Fruit fly (Drosophila melanogaster) whole organism, embryonic: ENCODE results near the gene Myo31DF.
A peak's percentile ranks its signal among the peaks of the same experiment; 100 is the strongest.

Source experiments
- Awh ChIP-seq: fragments of 200-800 bp; sonication (Bioruptor generic); IDR thresholded peaks from 2 replicates; pipeline ENCODE4, ENCODE4 v1.3.6; 2022; ENCODE audit warnings: missing biosample characterization, missing genetic modification characterization
- BEAF-32 ChIP-seq: fragments of 200-800 bp; sonication (Bioruptor generic); optimal IDR thresholded peaks from 3 replicates; lab custom pipeline; 2017; ENCODE audit warnings: missing biosample characterization, missing genetic modification characterization, mild to moderate bottlenecking, moderate library complexity, missing genetic modification reagents
- CG10274 ChIP-seq: fragments of 200-800 bp; sonication (Bioruptor generic); optimal IDR thresholded peaks from 3 replicates; lab custom pipeline; 2017; ENCODE audit warnings: missing biosample characterization, mild to moderate bottlenecking, missing genetic modification characterization
- CG10565 ChIP-seq: fragments of 200-800 bp; sonication (Bioruptor generic); optimal IDR thresholded peaks from 3 replicates; lab custom pipeline; 2016; ENCODE audit warnings: missing biosample characterization, mild to moderate bottlenecking, missing genetic modification characterization
- CG11560 ChIP-seq: fragments of 200-800 bp; sonication (Bioruptor generic); IDR thresholded peaks from 3 replicates; pipeline ENCODE4 v1.3.6; 2022; ENCODE audit warnings: missing biosample characterization, missing genetic modification characterization
- CG1233 ChIP-seq: fragments of 200-800 bp; sonication (Bioruptor generic); optimal IDR thresholded peaks from 4 replicates; lab custom pipeline; 2018; ENCODE audit warnings: missing biosample characterization, mild to moderate bottlenecking, missing genetic modification characterization
- CG13296 ChIP-seq: fragments of 200-800 bp; sonication (Bioruptor generic); optimal IDR thresholded peaks from 3 replicates; lab custom pipeline; 2018; ENCODE audit warnings: missing biosample characterization, mild to moderate bottlenecking, missing genetic modification characterization
- CG13424 ChIP-seq: fragments of 200-800 bp; sonication (Bioruptor generic); optimal IDR thresholded peaks from 2 replicates; lab custom pipeline; 2019; ENCODE audit warnings: missing biosample characterization, mild to moderate bottlenecking, missing genetic modification characterization, moderate library complexity
- CG14667 ChIP-seq: fragments of 200-800 bp; sonication (Bioruptor generic); IDR thresholded peaks from 2 replicates; pipeline ENCODE4 v1.3.6; 2022; ENCODE audit warnings: missing biosample characterization, missing genetic modification characterization
- CG15514 ChIP-seq: fragments of 200-800 bp; sonication (Bioruptor generic); optimal IDR thresholded peaks from 3 replicates; lab custom pipeline; 2017; ENCODE audit warnings: missing biosample characterization, missing genetic modification characterization, mild to moderate bottlenecking, moderate library complexity, missing genetic modification reagents
- CG17186 ChIP-seq: fragments of 200-800 bp; sonication (Bioruptor generic); optimal IDR thresholded peaks from 3 replicates; lab custom pipeline; 2017; ENCODE audit warnings: missing biosample characterization, missing genetic modification reagents, missing genetic modification characterization
- CG17568 ChIP-seq: fragments of 200-800 bp; sonication (Bioruptor generic); optimal IDR thresholded peaks from 2 replicates; lab custom pipeline; 2018; ENCODE audit warnings: missing biosample characterization, mild to moderate bottlenecking, missing genetic modification characterization, moderate library complexity
- CG17802 ChIP-seq: fragments of 200-800 bp; sonication (Bioruptor generic); optimal IDR thresholded peaks from 2 replicates; lab custom pipeline; 2018; ENCODE audit warnings: missing biosample characterization, mild to moderate bottlenecking, missing genetic modification characterization, moderate library complexity
- CG18011 ChIP-seq: fragments of 200-800 bp; sonication (Bioruptor generic); optimal IDR thresholded peaks from 2 replicates; lab custom pipeline; 2017; ENCODE audit warnings: missing biosample characterization, missing genetic modification characterization, mild to moderate bottlenecking, moderate library complexity, missing genotype
- CG18262 ChIP-seq: fragments of 200-800 bp; optimal IDR thresholded peaks from 3 replicates; lab custom pipeline; 2019; ENCODE audit warnings: missing biosample characterization, mild to moderate bottlenecking, missing genetic modification characterization, moderate library complexity
- CG2116 ChIP-seq: fragments of 200-800 bp; sonication (Bioruptor generic); optimal IDR thresholded peaks from 3 replicates; lab custom pipeline; 2018; ENCODE audit warnings: missing biosample characterization, mild to moderate bottlenecking, missing genetic modification characterization
- CG2889 ChIP-seq: fragments of 200-800 bp; sonication (Bioruptor generic); IDR thresholded peaks from 3 replicates; pipeline ENCODE4 v1.3.6; 2022; ENCODE audit warnings: missing biosample characterization, missing genetic modification characterization
- CG30020 ChIP-seq: fragments of 200-800 bp; optimal IDR thresholded peaks from 2 replicates; lab custom pipeline; 2019; ENCODE audit warnings: missing biosample characterization, mild to moderate bottlenecking, missing genetic modification characterization, moderate library complexity
- CG3407 ChIP-seq: fragments of 200-800 bp; sonication (Bioruptor generic); optimal IDR thresholded peaks from 2 replicates; lab custom pipeline; 2018; ENCODE audit warnings: missing biosample characterization, mild to moderate bottlenecking, missing genetic modification characterization
- CG43689 ChIP-seq: fragments of 200-800 bp; sonication (Bioruptor generic); IDR thresholded peaks from 2 replicates; pipeline ENCODE4 v1.3.6; 2022; ENCODE audit warnings: missing biosample characterization, missing genetic modification characterization
- CG4404 ChIP-seq: fragments of 200-800 bp; sonication (Bioruptor generic); IDR thresholded peaks from 2 replicates; pipeline ENCODE4 v1.3.6; 2022; ENCODE audit warnings: missing biosample characterization, missing genetic modification characterization
- CG8290 ChIP-seq, 3 experiments: fragments of 200-800 bp; sonication (Bioruptor generic); optimal IDR thresholded peaks; 2 replicates each; lab custom pipeline; 2016 to 2019; ENCODE audit warnings: missing biosample characterization in 3 of 3, missing genetic modification characterization in 3 of 3, mild to moderate bottlenecking in 2 of 3, moderate library complexity in 1 of 3
- CG8359 ChIP-seq: fragments of 200-800 bp; sonication (Bioruptor generic); optimal IDR thresholded peaks from 2 replicates; lab custom pipeline; 2017; ENCODE audit warnings: missing biosample characterization, mild to moderate bottlenecking, missing genetic modification characterization, borderline replicate concordance
- CG8944 ChIP-seq: fragments of 200-800 bp; sonication (Bioruptor generic); optimal IDR thresholded peaks from 3 replicates; lab custom pipeline; 2016; ENCODE audit warnings: missing biosample characterization, missing genetic modification characterization
- D ChIP-seq, 2 experiments: fragments of 200-800 bp in 1 of 2; fragments of >200 bp in 1 of 2; sonication (Bioruptor generic) in 1 of 2; optimal IDR thresholded peaks; 2 replicates in 1 of 2; 3 replicates in 1 of 2; lab custom pipeline; 2017; ENCODE audit warnings: mild to moderate bottlenecking in 1 of 2, missing biosample characterization in 1 of 2, missing genetic modification characterization in 1 of 2, missing genetic modification reagents in 1 of 2
- Ets97D ChIP-seq: fragments of 200-800 bp; sonication (Bioruptor generic); optimal IDR thresholded peaks from 3 replicates; lab custom pipeline; 2016; ENCODE audit warnings: missing biosample characterization, missing genetic modification characterization
- HHEX ChIP-seq: fragments of 200-800 bp; sonication (Bioruptor generic); optimal IDR thresholded peaks from 3 replicates; lab custom pipeline; 2017; ENCODE audit warnings: missing biosample characterization, mild to moderate bottlenecking, missing genetic modification characterization, missing genetic modification reagents
- Hand ChIP-seq: fragments of 200-800 bp; sonication (Bioruptor generic); optimal IDR thresholded peaks from 2 replicates; lab custom pipeline; 2017; ENCODE audit warnings: mild to moderate bottlenecking, missing biosample characterization, missing genetic modification reagents, missing genetic modification characterization
- HmgZ ChIP-seq: fragments of 200-800 bp; sonication (Bioruptor generic); optimal IDR thresholded peaks from 2 replicates; lab custom pipeline; 2018; ENCODE audit warnings: missing biosample characterization, mild to moderate bottlenecking, missing genetic modification characterization
- Lim3 ChIP-seq: fragments of 200-800 bp; sonication (Bioruptor generic); IDR thresholded peaks from 2 replicates; pipeline ENCODE4 v1.3.6; 2022; ENCODE audit warnings: missing biosample characterization, missing genetic modification characterization
- MBD-R2 ChIP-seq: fragments of 200-800 bp; sonication (Bioruptor generic); IDR thresholded peaks from 2 replicates; pipeline ENCODE4 v1.3.6; 2022; ENCODE audit warnings: missing biosample characterization, missing genetic modification characterization
- Mad ChIP-seq: fragments of 200-800 bp; sonication (Bioruptor generic); optimal IDR thresholded peaks from 2 replicates; lab custom pipeline; 2016; ENCODE audit warnings: missing biosample characterization, missing genetic modification characterization
- Myb ChIP-seq: fragments of 200-800 bp; sonication (Bioruptor generic); optimal IDR thresholded peaks from 2 replicates; lab custom pipeline; 2016; ENCODE audit warnings: missing biosample characterization, missing genetic modification characterization
- Side ChIP-seq: fragments of 200-800 bp; sonication (Bioruptor generic); optimal IDR thresholded peaks from 2 replicates; lab custom pipeline; 2016; ENCODE audit warnings: missing biosample characterization, missing genetic modification characterization
- TFAM ChIP-seq: fragments of 200-800 bp; sonication (Bioruptor generic); optimal IDR thresholded peaks from 2 replicates; lab custom pipeline; 2017; ENCODE audit warnings: missing biosample characterization, missing genetic modification characterization, inconsistent platforms
- ac ChIP-seq: fragments of 200-800 bp; sonication (Bioruptor generic); optimal IDR thresholded peaks from 3 replicates; lab custom pipeline; 2017; ENCODE audit warnings: missing biosample characterization, mild to moderate bottlenecking, missing genetic modification characterization
- bowl ChIP-seq: fragments of 200-800 bp; sonication (Bioruptor generic); IDR thresholded peaks from 2 replicates; pipeline ENCODE4 v1.3.6; 2022; ENCODE audit warnings: missing biosample characterization, missing genetic modification characterization
- mirr ChIP-seq: fragments of 200-800 bp; sonication (Bioruptor generic); optimal IDR thresholded peaks from 3 replicates; lab custom pipeline; 2018; ENCODE audit warnings: missing biosample characterization, mild to moderate bottlenecking, missing genetic modification characterization
- mld ChIP-seq: fragments of 200-800 bp; sonication (Bioruptor generic); IDR thresholded peaks from 3 replicates; pipeline ENCODE4 v1.3.6; 2022; ENCODE audit warnings: missing biosample characterization, missing genetic modification characterization; ENCODE audit not compliant: partially characterized antibody
- org-1 ChIP-seq: fragments of 200-800 bp; sonication (Bioruptor generic); optimal IDR thresholded peaks from 2 replicates; lab custom pipeline; 2017; ENCODE audit warnings: missing biosample characterization, missing genetic modification characterization
- pho ChIP-seq: fragments of 200-800 bp; sonication (Bioruptor generic); optimal IDR thresholded peaks from 2 replicates; lab custom pipeline; 2016; ENCODE audit warnings: missing biosample characterization, missing genetic modification characterization
- pros ChIP-seq: fragments of 200-800 bp; sonication (Bioruptor generic); optimal IDR thresholded peaks from 3 replicates; lab custom pipeline; 2019; ENCODE audit warnings: missing biosample characterization, mild to moderate bottlenecking, missing genetic modification characterization, moderate library complexity
- rib ChIP-seq: fragments of 200-800 bp; sonication (Bioruptor generic); IDR thresholded peaks from 2 replicates; pipeline ENCODE4 v1.3.6; 2022; ENCODE audit warnings: missing biosample characterization, missing genetic modification characterization
- sens ChIP-seq: fragments of 200-800 bp; sonication (Bioruptor generic); peaks from one replicate; lab custom pipeline; 2016; ENCODE audit warnings: missing biosample characterization, missing genetic modification characterization
- slbo ChIP-seq: fragments of 200-800 bp; sonication (Bioruptor generic); IDR thresholded peaks from 2 replicates; pipeline ENCODE4 v1.3.6; 2022; ENCODE audit warnings: missing biosample characterization, missing genetic modification characterization
- tll ChIP-seq, 2 experiments: fragments of 200-800 bp in 1 of 2; fragments of >200 bp in 1 of 2; sonication (Bioruptor generic) in 1 of 2; optimal IDR thresholded peaks; 2 replicates each; lab custom pipeline; 2017 to 2019; ENCODE audit warnings: missing biosample characterization in 2 of 2, missing genetic modification characterization in 2 of 2, mild to moderate bottlenecking in 1 of 2, moderate library complexity in 1 of 2
- trh ChIP-seq: fragments of 200-800 bp; sonication (Bioruptor generic); optimal IDR thresholded peaks from 2 replicates; lab custom pipeline; 2016; ENCODE audit warnings: missing biosample characterization, missing genetic modification characterization
- vfl ChIP-seq: fragments of 200-800 bp; sonication (Bioruptor generic); optimal IDR thresholded peaks from 2 replicates; lab custom pipeline; 2016; ENCODE audit warnings: missing biosample characterization, missing genetic modification characterization

The Myo31DF gene

DNA sequence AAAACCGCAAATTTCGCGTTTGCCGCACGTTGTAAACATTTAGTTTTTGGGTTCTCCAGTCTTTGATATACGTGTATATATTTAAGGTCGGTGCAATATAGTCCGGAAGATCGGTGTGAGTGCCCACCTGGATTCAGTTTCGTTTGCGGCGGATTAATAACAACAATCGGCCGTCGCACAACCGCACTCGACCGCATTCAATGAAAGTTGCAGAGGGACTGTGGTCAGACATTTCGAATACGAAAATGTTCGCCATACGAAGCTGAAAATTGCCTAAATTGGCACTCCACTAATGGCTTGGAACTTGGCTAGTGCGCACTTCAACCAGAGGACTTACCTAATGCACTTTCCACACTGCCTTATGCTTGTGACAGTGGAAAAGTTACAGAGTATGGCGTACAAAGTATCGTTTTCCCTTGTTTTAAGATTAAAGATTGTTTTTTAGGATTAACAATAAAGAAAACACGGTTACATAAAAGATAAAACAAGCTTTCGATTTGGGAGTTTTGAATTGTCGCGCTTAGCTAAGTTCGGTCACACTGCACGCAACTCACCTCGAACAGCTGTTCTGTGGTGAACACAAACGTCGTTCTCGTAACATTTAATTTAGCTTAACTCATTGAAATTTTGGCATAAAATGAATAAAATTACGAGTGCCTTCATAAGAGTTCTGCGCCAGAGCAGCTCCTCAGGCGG is at the start of gene Myo31DF, which contains the start of gene CG6094:
Gene Myo31DF (minus strand): TSS at position 223 of the 696 bp plus-strand sequence.
Gene CG6094 (plus strand): TSS at position 525 of the 696 bp plus-strand sequence.
- TF ChIP-seq CG2116 (peak; percentile 74), rib (GFP tag; lab: Robert Waterston, UW) (peak; percentile 89), HHEX (GFP tag; lab: Kevin White, UChicago) (peak; percentile 12), CG14667 (no peak), trh (GFP tag; lab: Kevin White, UChicago) (no peak), mirr (GFP tag; lab: Kevin White, UChicago) (peak; percentile 32), HmgZ (tag; lab: Kevin White, UChicago) (peak; percentile 81), CG2889 (GFP tag; lab: Robert Waterston, UW) (no peak), CG11560 (tag; lab: Robert Waterston, UW) (no peak), CG3407 (GFP tag; lab: Kevin White, UChicago) (no peak), Ets97D (peak; percentile 81), TFAM (GFP tag; lab: Kevin White, UChicago) (no peak), ac (GFP tag; lab: Kevin White, UChicago) (no peak), vfl (peak; percentile 27), CG43689 (GFP tag; lab: Robert Waterston, UW) (no peak), pho (GFP tag; lab: Kevin White, UChicago) (peak; percentile 55), Side (GFP tag; lab: Kevin White, UChicago) (peak; percentile 51), Lim3 (GFP tag; lab: Robert Waterston, UW) (no peak), Hand (GFP tag; lab: Kevin White, UChicago) (no peak), org-1 (no peak), CG8944 (peak; percentile 9), CG1233 (GFP tag; lab: Kevin White, UChicago) (no peak), CG13424 (tag; lab: Kevin White, UChicago) (peak; percentile 30), CG17186 (GFP tag; lab: Kevin White, UChicago) (peak; percentile 97), CG4404 (no peak), CG15514 (GFP tag; lab: Kevin White, UChicago) (peak; percentile 88), CG18262 (no peak), CG18011 (GFP tag; lab: Kevin White, UChicago) (peak; percentile 27), tll (GFP tag; optimal IDR thresholded peaks at IDR 0.05; lab: Kevin White, UChicago) (peak; percentile 40 to 44), MBD-R2 (peak; percentile 58; the same call in 1 of the 2 replicates), CG17802 (tag; lab: Kevin White, UChicago) (peak; percentile 86), Awh (GFP tag; lab: Robert Waterston, UW) (peak; percentile 43; the same call in 1 of the 2 replicates), CG17568 (no peak), CG8290 (GFP tag; optimal IDR thresholded peaks at IDR 0.05; lab: Kevin White, UChicago) (no peak), CG8290 (tag; optimal IDR thresholded peaks at IDR 0.05; lab: Kevin White, UChicago) (peak in 1 of 2 experiments; percentile 81), mld (GFP tag; lab: Robert Waterston, UW) (no peak), BEAF-32 (GFP tag; lab: Kevin White, UChicago) (peak; percentile 61), Mad (GFP tag; lab: Kevin White, UChicago) (peak; percentile 46), Myb (GFP tag; lab: Kevin White, UChicago) (peak; percentile 68), pros (GFP tag; lab: Kevin White, UChicago) (no peak), slbo (GFP tag; lab: Robert Waterston, UW) (peak; percentile 65), CG30020 (tag; lab: Kevin White, UChicago) (peak; percentile 71), sens (GFP tag; lab: Kevin White, UChicago) (peak; percentile 74), D (optimal IDR thresholded peaks at IDR 0.05; lab: Kevin White, UChicago) (peak; percentile 65), D (GFP tag; optimal IDR thresholded peaks at IDR 0.05; lab: Kevin White, UChicago) (peak; percentile 15), CG10274 (GFP tag; lab: Kevin White, UChicago) (no peak), CG13296 (GFP tag; lab: Kevin White, UChicago) (peak; percentile 23), CG10565 (GFP tag; lab: Kevin White, UChicago) (no peak), bowl (GFP tag; lab: Robert Waterston, UW) (no peak), CG8359 (GFP tag; lab: Kevin White, UChicago) (no peak)
